Fruit fly (Drosophila melanogaster): ENCODE results near the gene Or10a.

dm6 chrX:11369374-11369773 is 47.8 kb downstream of the Or10a start, which contains the start of gene dlg1:
- TF ChIP-seq CG11902 (GFP tag; optimal IDR thresholded peaks at IDR 0.05): no peak
- TF ChIP-seq cyc (GFP tag; optimal IDR thresholded peaks at IDR 0.05): no peak
- no peak for TF ChIP-seq topi (GFP tag; optimal IDR thresholded peaks at IDR 0.05)

Data from whole organism, prepupa.